Worm (Caenorhabditis elegans) whole organism, young adult: ENCODE measurements around the gene ergi-3.

Experiments
- C06A6.2 ChIP-seq: fragments of 200-800 bp; sonication (Bioruptor generic); conservative IDR thresholded peaks from 2 replicates; pipeline ENCODE4 v1.3.6; 2022; ENCODE audit warnings: missing genetic modification characterization, missing compliant biosample characterization
- F39B2.1 ChIP-seq: fragments of 200-800 bp; sonication (Bioruptor generic); IDR thresholded peaks from 2 replicates; pipeline ENCODE4 v1.3.6; 2022; ENCODE audit warnings: missing genetic modification reagents, missing genetic modification characterization, missing compliant biosample characterization
- Y56A3A.18 ChIP-seq: fragments of 200-800 bp; sonication (Bioruptor generic); IDR thresholded peaks from 2 replicates; pipeline ENCODE4 v1.3.6; 2022; ENCODE audit warnings: missing genetic modification reagents, missing genetic modification characterization, missing compliant biosample characterization
- Y95B8A.8 ChIP-seq: fragments of 200-800 bp; sonication (Bioruptor generic); IDR thresholded peaks from 2 replicates; pipeline ENCODE4 v1.3.6; 2022; ENCODE audit warnings: missing genetic modification reagents, missing genetic modification characterization, missing compliant biosample characterization
- ZK185.1 ChIP-seq: sonication (generic microtip); optimal IDR thresholded peaks from 2 replicates; lab custom pipeline; 2016; ENCODE audit warnings: mild to moderate bottlenecking, missing genetic modification characterization, missing compliant biosample characterization; ENCODE audit not compliant: poor library complexity, severe bottlenecking
- ama-1 ChIP-seq, 3 experiments: fragments of 150-350 bp in 1 of 3; sonication (generic microtip) in 2 of 3; optimal IDR thresholded peaks; 2 replicates each; lab custom pipeline; 2014 to 2018; ENCODE audit warnings: missing biosample characterization in 2 of 3, missing genetic modification characterization in 2 of 3, missing genetic modification reagents in 2 of 3
- aptf-3 ChIP-seq: fragments of 200-800 bp; sonication (Bioruptor generic); IDR thresholded peaks from 2 replicates; pipeline ENCODE4 v1.3.6; 2022; ENCODE audit warnings: missing genetic modification characterization, missing compliant biosample characterization
- atf-7 ChIP-seq: sonication (generic microtip); optimal IDR thresholded peaks from 2 replicates; lab custom pipeline; 2017; ENCODE audit warnings: mild to moderate bottlenecking, missing genetic modification characterization, missing compliant biosample characterization
- athp-1 ChIP-seq: sonication (generic microtip); optimal IDR thresholded peaks from 2 replicates; lab custom pipeline; 2017; ENCODE audit warnings: mild to moderate bottlenecking, missing genetic modification characterization, missing compliant biosample characterization
- attf-6 ChIP-seq: fragments of 200-800 bp; sonication (Bioruptor generic); IDR thresholded peaks from 2 replicates; pipeline ENCODE4 v1.3.6; 2022; ENCODE audit warnings: missing genetic modification reagents, missing genetic modification characterization, missing compliant biosample characterization
- bed-1 ChIP-seq: fragments of 200-800 bp; sonication (Bioruptor generic); IDR thresholded peaks from 2 replicates; pipeline ENCODE4 v1.3.6; 2022; ENCODE audit warnings: missing genetic modification reagents, missing genetic modification characterization, missing compliant biosample characterization
- ccch-3 ChIP-seq: fragments of 200-800 bp; sonication (Bioruptor generic); optimal IDR thresholded peaks from 2 replicates; lab custom pipeline; 2018; ENCODE audit warnings: mild to moderate bottlenecking, missing genetic modification characterization, missing compliant biosample characterization
- cebp-1 ChIP-seq, 2 experiments: fragments of 200-800 bp in 1 of 2; sonication (Bioruptor generic) in 1 of 2; sonication (generic microtip) in 1 of 2; IDR thresholded peaks in 1 of 2; optimal IDR thresholded peaks in 1 of 2; 2 replicates each; pipeline versions ENCODE4 v1.3.6 to Lab custom; 2017 to 2022; ENCODE audit warnings: missing compliant biosample characterization in 2 of 2, missing genetic modification characterization in 2 of 2, mild to moderate bottlenecking in 1 of 2, missing genetic modification reagents in 1 of 2, moderate library complexity in 1 of 2
- ceh-100 ChIP-seq: fragments of 200-800 bp; sonication (Bioruptor generic); IDR thresholded peaks from 2 replicates; pipeline ENCODE4 v1.3.6; 2022; ENCODE audit warnings: missing genetic modification reagents, missing genetic modification characterization, missing compliant biosample characterization
- ceh-40 ChIP-seq: fragments of 200-800 bp; sonication (Bioruptor generic); IDR thresholded peaks from 2 replicates; pipeline ENCODE4 v1.3.6; 2022; ENCODE audit warnings: missing genetic modification characterization, missing compliant biosample characterization
- ceh-58 ChIP-seq: fragments of 200-800 bp; sonication (Bioruptor generic); IDR thresholded peaks from 2 replicates; pipeline ENCODE4 v1.3.6; 2022; ENCODE audit warnings: missing genetic modification characterization, missing compliant biosample characterization
- ceh-79 ChIP-seq: sonication (generic microtip); optimal IDR thresholded peaks from 2 replicates; lab custom pipeline; 2017; ENCODE audit warnings: mild to moderate bottlenecking, missing genetic modification characterization, missing compliant biosample characterization
- egrh-3 ChIP-seq: fragments of 200-800 bp; sonication (Bioruptor generic); IDR thresholded peaks from 2 replicates; pipeline ENCODE4 v1.3.6; 2022; ENCODE audit warnings: missing genetic modification reagents, missing genetic modification characterization, missing compliant biosample characterization
- him-1 ChIP-seq: sonication (generic microtip); optimal IDR thresholded peaks from 2 replicates; lab custom pipeline; 2016; ENCODE audit warnings: missing genotype, missing genetic modification reagents, missing genetic modification characterization, missing compliant biosample characterization
- hmg-1.2 ChIP-seq: fragments of 200-800 bp; sonication (Bioruptor generic); IDR thresholded peaks from 2 replicates; pipeline ENCODE4 v1.3.6; 2022; ENCODE audit warnings: missing genetic modification reagents, missing genetic modification characterization, missing compliant biosample characterization
- hsf-1 ChIP-seq: fragments of 200-800 bp; sonication (Bioruptor generic); IDR thresholded peaks from 2 replicates; pipeline ENCODE4 v1.3.6; 2022; ENCODE audit warnings: missing genetic modification reagents, missing genetic modification characterization, missing compliant biosample characterization
- let-607 ChIP-seq, 2 experiments: fragments of 200-800 bp in 1 of 2; sonication (Bioruptor generic) in 1 of 2; sonication (generic microtip) in 1 of 2; optimal IDR thresholded peaks; 2 replicates each; lab custom pipeline; 2016 to 2018; ENCODE audit warnings: mild to moderate bottlenecking in 2 of 2, missing compliant biosample characterization in 2 of 2, missing genetic modification characterization in 2 of 2, moderate library complexity in 2 of 2, missing genotype in 1 of 2
- lin-35 ChIP-seq, 3 experiments: fragments of 150-350 bp in 2 of 3; sonication (generic microtip) in 1 of 3; optimal IDR thresholded peaks; 2 replicates each; lab custom pipeline; 2014 to 2018; ENCODE audit warnings: missing biosample characterization in 3 of 3, missing genetic modification characterization in 3 of 3, missing genetic modification reagents in 3 of 3
- lin-40 ChIP-seq: sonication (generic microtip); optimal IDR thresholded peaks from 2 replicates; lab custom pipeline; 2016; ENCODE audit warnings: missing genetic modification characterization, mild to moderate bottlenecking, missing compliant biosample characterization, missing genotype, missing genetic modification reagents
- madf-10 ChIP-seq: sonication (generic microtip); optimal IDR thresholded peaks from 2 replicates; lab custom pipeline; 2016; ENCODE audit warnings: mild to moderate bottlenecking, missing genetic modification characterization, missing compliant biosample characterization
- mes-4 ChIP-seq: sonication (generic microtip); optimal IDR thresholded peaks from 2 replicates; lab custom pipeline; 2016; ENCODE audit warnings: missing genotype, missing genetic modification characterization, missing compliant biosample characterization
- nfya-2 ChIP-seq: fragments of 200-800 bp; sonication (Bioruptor generic); IDR thresholded peaks from 2 replicates; pipeline ENCODE4 v1.3.6; 2022; ENCODE audit warnings: missing genetic modification reagents, missing genetic modification characterization, missing compliant biosample characterization
- nfyb-1 ChIP-seq: fragments of 200-800 bp; sonication (Bioruptor generic); IDR thresholded peaks from 2 replicates; pipeline ENCODE4 v1.3.6; 2022; ENCODE audit warnings: missing genetic modification reagents, missing genetic modification characterization, missing compliant biosample characterization
- nhr-120 ChIP-seq: fragments of 200-800 bp; sonication (Bioruptor generic); IDR thresholded peaks from 2 replicates; pipeline ENCODE4 v1.3.6; 2022; ENCODE audit warnings: missing genetic modification characterization, missing compliant biosample characterization
- nhr-80 ChIP-seq: sonication (generic microtip); optimal IDR thresholded peaks from 2 replicates; lab custom pipeline; 2016; ENCODE audit warnings: missing genetic modification characterization, missing compliant biosample characterization
- nhr-90 ChIP-seq: sonication (generic microtip); optimal IDR thresholded peaks from 2 replicates; lab custom pipeline; 2016; ENCODE audit warnings: missing genotype, mild to moderate bottlenecking, missing genetic modification characterization, missing compliant biosample characterization
- pbrm-1 ChIP-seq: fragments of 200-800 bp; sonication (Bioruptor generic); IDR thresholded peaks from 2 replicates; pipeline ENCODE4 v1.3.6; 2022; ENCODE audit warnings: missing genetic modification reagents, missing genetic modification characterization, missing compliant biosample characterization
- rcor-1 ChIP-seq: fragments of 200-800 bp; sonication (Bioruptor generic); IDR thresholded peaks from 2 replicates; pipeline ENCODE4 v1.3.6; 2022; ENCODE audit warnings: missing genetic modification reagents, missing genetic modification characterization, missing compliant biosample characterization
- rpc-1 ChIP-seq, 2 experiments: fragments of 150-350 bp in 1 of 2; sonication (generic microtip) in 1 of 2; optimal IDR thresholded peaks; 2 replicates each; lab custom pipeline; 2014 to 2018; ENCODE audit warnings: missing biosample characterization in 1 of 2, missing genetic modification characterization in 1 of 2, missing genetic modification reagents in 1 of 2, missing genotype in 1 of 2
- sea-2 ChIP-seq: fragments of 200-800 bp; sonication (Bioruptor generic); IDR thresholded peaks from 2 replicates; pipeline ENCODE4 v1.3.6; 2022; ENCODE audit warnings: missing genetic modification characterization, missing compliant biosample characterization
- snpc-1.1 ChIP-seq: sonication (generic microtip); optimal IDR thresholded peaks from 2 replicates; lab custom pipeline; 2017; ENCODE audit warnings: missing genetic modification characterization, mild to moderate bottlenecking, missing compliant biosample characterization, antibody characterized with exemption, moderate library complexity, missing genotype, missing genetic modification reagents; ENCODE audit not compliant: insufficient read depth
- snpc-1.3 ChIP-seq: sonication (generic microtip); optimal IDR thresholded peaks from 2 replicates; lab custom pipeline; 2017; ENCODE audit warnings: missing genetic modification characterization, mild to moderate bottlenecking, missing compliant biosample characterization, antibody characterized with exemption, moderate library complexity, missing genotype, missing genetic modification reagents; ENCODE audit not compliant: insufficient read depth
- snpc-3.4 ChIP-seq: sonication (generic microtip); optimal IDR thresholded peaks from 2 replicates; lab custom pipeline; 2017; ENCODE audit warnings: missing genetic modification characterization, mild to moderate bottlenecking, missing compliant biosample characterization, antibody characterized with exemption, moderate library complexity, missing genotype, missing genetic modification reagents
- tbp1 ChIP-seq: fragments of 200-800 bp; sonication (Bioruptor generic); optimal IDR thresholded peaks from 2 replicates; lab custom pipeline; 2018; ENCODE audit warnings: mild to moderate bottlenecking, missing genetic modification characterization, missing compliant biosample characterization
- ztf-22 ChIP-seq: fragments of 200-800 bp; sonication (Bioruptor generic); optimal IDR thresholded peaks from 2 replicates; lab custom pipeline; 2018; ENCODE audit warnings: mild to moderate bottlenecking, missing genetic modification characterization, moderate library complexity, missing compliant biosample characterization
- ztf-25 ChIP-seq: fragments of 200-800 bp; sonication (Bioruptor generic); IDR thresholded peaks from 2 replicates; pipeline ENCODE4 v1.3.6; 2022; ENCODE audit warnings: missing genetic modification reagents, missing genetic modification characterization, missing compliant biosample characterization
- ztf-28 ChIP-seq: fragments of 200-800 bp; sonication (Bioruptor generic); IDR thresholded peaks from 2 replicates; pipeline ENCODE4 v1.3.6; 2022; ENCODE audit warnings: missing genetic modification reagents, missing genetic modification characterization, missing compliant biosample characterization

Gene ergi-3

ce11 chrX:15622041-15622440, 5.5 kb upstream of the ergi-3 start:
- peak; percentile 39 for TF ChIP-seq nhr-80 (tag; lab: Kevin White, UChicago)
- no peak for TF ChIP-seq ZK185.1 (tag; lab: Kevin White, UChicago)
- peak; percentile 67 for TF ChIP-seq atf-7 (tag; lab: Kevin White, UChicago)

ce11 chrX:15621001-15621400, 4.4 kb upstream of the ergi-3 start:
- TF ChIP-seq Y56A3A.18 (GFP tag; lab: Robert Waterston, UW): no peak
- TF ChIP-seq ceh-58 (GFP tag; lab: Robert Waterston, UW): no peak
- TF ChIP-seq tbp1: no peak
- TF ChIP-seq nfya-2 (GFP tag; lab: Robert Waterston, UW): no peak
- TF ChIP-seq rpc-1 (optimal IDR thresholded peaks at IDR 0.05; lab: Kevin White, UChicago): no peak
- TF ChIP-seq rpc-1 (tag; optimal IDR thresholded peaks at IDR 0.05; lab: Kevin White, UChicago): peak; percentile 16
- peak; percentile 59; the same call in 1 of the 2 replicates for TF ChIP-seq egrh-3 (GFP tag; lab: Robert Waterston, UW)
- no peak for TF ChIP-seq sea-2 (GFP tag; lab: Robert Waterston, UW)
- 0 out of 2 replicates have a peak, but pooled peaks have one; percentile 30 for TF ChIP-seq ztf-25 (GFP tag; lab: Robert Waterston, UW)

ce11 chrX:15620200-15620599, 3.6 kb upstream of the ergi-3 start, which contains the start of gene K09E9.1:
TSS of gene K09E9.1 (plus strand) at chrX:15620500.
- TF ChIP-seq rcor-1 (GFP tag; lab: Robert Waterston, UW) (no peak), let-607 (tag; optimal IDR thresholded peaks at IDR 0.05; lab: Kevin White, UChicago) (no peak), ama-1 (optimal IDR thresholded peaks at IDR 0.05; lab: Kevin White, UChicago) (no peak), ama-1 (GFP tag; optimal IDR thresholded peaks at IDR 0.05; lab: Kevin White, UChicago) (no peak), ceh-100 (GFP tag; lab: Robert Waterston, UW) (no peak), snpc-1.1 (tag; lab: Kevin White, UChicago) (no peak), pbrm-1 (GFP tag; lab: Robert Waterston, UW) (no peak), him-1 (tag; lab: Kevin White, UChicago) (no peak), Y95B8A.8 (GFP tag; lab: Robert Waterston, UW) (no peak), ztf-28 (GFP tag; lab: Robert Waterston, UW) (no peak), ccch-3 (GFP tag; lab: Kevin White, UChicago) (no peak), F39B2.1 (GFP tag; lab: Robert Waterston, UW) (no peak), tbp1 (no peak), nhr-90 (tag; lab: Kevin White, UChicago) (no peak), snpc-1.3 (tag; lab: Kevin White, UChicago) (no peak), ztf-22 (GFP tag; lab: Kevin White, UChicago) (no peak), ceh-40 (GFP tag; lab: Robert Waterston, UW) (no peak)

DNA sequence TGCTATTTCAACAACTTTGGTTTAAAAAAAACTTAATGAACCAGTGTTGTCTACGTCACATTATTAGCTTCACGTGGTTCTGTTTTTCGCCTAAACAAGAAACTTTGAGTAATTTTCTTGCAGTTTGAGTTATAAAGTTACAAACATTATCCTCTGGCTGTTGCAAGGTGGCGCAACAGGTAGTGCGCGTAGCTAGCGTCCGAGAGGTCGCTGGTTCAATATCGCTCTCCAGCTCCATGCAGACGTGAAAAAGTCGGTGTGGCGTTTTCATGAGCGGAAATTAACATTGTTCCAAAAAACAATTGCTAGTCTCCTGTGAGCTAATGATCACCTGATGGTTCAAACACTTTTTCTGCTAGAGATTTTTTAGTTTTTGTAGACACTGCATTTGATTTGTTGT, 2.7 kb upstream of the ergi-3 start:
- TF ChIP-seq ceh-79 (tag; lab: Kevin White, UChicago) (no peak), nhr-120 (GFP tag; lab: Robert Waterston, UW) (no peak), cebp-1 (GFP tag; IDR thresholded peaks at IDR 0.05; lab: Robert Waterston, UW) (no peak), cebp-1 (tag; optimal IDR thresholded peaks at IDR 0.05; lab: Kevin White, UChicago) (no peak), snpc-1.1 (tag; lab: Kevin White, UChicago) (no peak), C06A6.2 (GFP tag; lab: Robert Waterston, UW) (no peak), lin-40 (tag; lab: Kevin White, UChicago) (no peak), ceh-100 (GFP tag; lab: Robert Waterston, UW) (no peak), madf-10 (tag; lab: Kevin White, UChicago) (no peak), mes-4 (peak; percentile 14), attf-6 (GFP tag; lab: Robert Waterston, UW) (no peak), F39B2.1 (GFP tag; lab: Robert Waterston, UW) (no peak), nfyb-1 (GFP tag; lab: Robert Waterston, UW) (no peak), aptf-3 (no peak), athp-1 (tag; lab: Kevin White, UChicago) (no peak), hsf-1 (GFP tag; lab: Robert Waterston, UW) (no peak), bed-1 (no peak), him-1 (tag; lab: Kevin White, UChicago) (no peak), lin-35 (GFP tag; optimal IDR thresholded peaks at IDR 0.05; lab: Kevin White, UChicago) (no peak), hmg-1.2 (no peak), snpc-3.4 (tag; lab: Kevin White, UChicago) (no peak)
